Worm (Caenorhabditis elegans) whole organism, midembryonic: ENCODE data around the gene figl-1.

Source experiments
- klf-2 ChIP-seq: fragments of 200-800 bp; sonication (Bioruptor generic); conservative IDR thresholded peaks from 2 replicates; pipeline ENCODE4 v1.3.6; 2022; ENCODE audit warnings: missing genetic modification reagents, missing genetic modification characterization, missing compliant biosample characterization
- med-1 ChIP-seq: sonication (generic microtip); optimal IDR thresholded peaks from 2 replicates; lab custom pipeline; 2017; ENCODE audit warnings: missing genetic modification characterization, mild to moderate bottlenecking, missing compliant biosample characterization, antibody characterized with exemption, missing genetic modification reagents; ENCODE audit not compliant: insufficient read depth
- ref-1 ChIP-seq: fragments of 200-800 bp; sonication (Bioruptor generic); conservative IDR thresholded peaks from 2 replicates; pipeline ENCODE4 v1.3.6; 2022; ENCODE audit warnings: missing genetic modification reagents, missing genetic modification characterization, missing compliant biosample characterization
- tab-1 ChIP-seq: fragments of 200-800 bp; sonication (Bioruptor generic); IDR thresholded peaks from 2 replicates; pipeline ENCODE4 v1.3.6; 2022; ENCODE audit warnings: missing genetic modification characterization, missing compliant biosample characterization
- ztf-23 ChIP-seq: fragments of 200-800 bp; sonication (Bioruptor generic); IDR thresholded peaks from 2 replicates; pipeline ENCODE4 v1.3.6; 2022; ENCODE audit warnings: missing genetic modification reagents, missing genetic modification characterization, missing compliant biosample characterization
- ztf-29 ChIP-seq: fragments of 200-800 bp; sonication (Bioruptor generic); IDR thresholded peaks from 2 replicates; pipeline ENCODE4 v1.3.6; 2022; ENCODE audit warnings: missing genetic modification reagents, missing genetic modification characterization, missing compliant biosample characterization

DNA sequence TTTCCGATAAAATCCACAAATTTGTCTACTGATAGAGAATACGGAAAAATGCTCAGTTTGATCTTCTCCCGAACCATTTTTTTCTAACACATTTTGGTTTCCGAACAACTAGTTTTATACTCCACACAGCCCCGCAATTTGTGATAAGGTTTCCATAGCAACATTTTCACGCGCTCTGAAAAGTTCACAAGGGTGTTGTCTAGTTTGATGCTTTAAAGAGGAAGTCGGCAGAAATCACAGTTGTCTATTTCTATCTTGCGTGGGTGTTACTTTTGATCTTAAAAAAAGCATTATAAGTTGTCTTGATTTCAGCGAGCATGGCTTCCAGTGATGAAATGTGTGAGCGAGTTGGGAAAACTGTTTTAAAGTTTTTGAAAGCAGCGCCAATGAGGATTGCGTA is 46.1 kb downstream of the figl-1 start, which contains the start of gene ZC132.3:
- no peak for TF ChIP-seq klf-2 (GFP tag; lab: Robert Waterston, UW)
- TF ChIP-seq ref-1 (GFP tag; lab: Robert Waterston, UW): no peak
- no peak for TF ChIP-seq ztf-23 (GFP tag; lab: Robert Waterston, UW)
- TF ChIP-seq tab-1 (GFP tag; lab: Robert Waterston, UW): no peak
- TF ChIP-seq ztf-29 (GFP tag; lab: Robert Waterston, UW): no peak
- no peak for TF ChIP-seq med-1 (GFP tag; lab: Kevin White, UChicago)
